Worm (Caenorhabditis elegans) whole organism, young adult: ENCODE results near the gene K07D4.5.
A peak's percentile ranks its signal among the peaks of the same experiment; 100 is the strongest.
"Not testable (repeated sequence)": the region's sequence is repeated elsewhere in the genome, so short reads cannot be mapped to it uniquely, and the experiment has no call there.

Experiments
- B0336.3 ChIP-seq: fragments of 200-800 bp; sonication (Bioruptor generic); IDR thresholded peaks from 2 replicates; pipeline ENCODE4 v1.3.6; 2022; ENCODE audit warnings: missing genetic modification characterization, missing compliant biosample characterization
- C06A6.2 ChIP-seq: fragments of 200-800 bp; sonication (Bioruptor generic); conservative IDR thresholded peaks from 2 replicates; pipeline ENCODE4 v1.3.6; 2022; ENCODE audit warnings: missing genetic modification characterization, missing compliant biosample characterization
- D2030.7 ChIP-seq: fragments of 200-800 bp; sonication (Bioruptor generic); IDR thresholded peaks from 2 replicates; pipeline ENCODE4 v1.3.6; 2022; ENCODE audit warnings: missing genetic modification reagents, missing genetic modification characterization, missing compliant biosample characterization
- F22D6.2 ChIP-seq: sonication (generic microtip); optimal IDR thresholded peaks from 2 replicates; lab custom pipeline; 2016; ENCODE audit warnings: mild to moderate bottlenecking, missing genetic modification characterization, missing compliant biosample characterization
- F33H1.4 ChIP-seq: fragments of 200-800 bp; sonication (Bioruptor generic); IDR thresholded peaks from 2 replicates; pipeline ENCODE4 v1.3.6; 2022; ENCODE audit warnings: missing genetic modification reagents, missing genetic modification characterization, missing compliant biosample characterization
- F37B4.10 ChIP-seq: fragments of 200-800 bp; sonication (Bioruptor generic); IDR thresholded peaks from 2 replicates; pipeline ENCODE4 v1.3.6; 2022; ENCODE audit warnings: missing genetic modification characterization, missing compliant biosample characterization
- F39B2.1 ChIP-seq: fragments of 200-800 bp; sonication (Bioruptor generic); IDR thresholded peaks from 2 replicates; pipeline ENCODE4 v1.3.6; 2022; ENCODE audit warnings: missing genetic modification reagents, missing genetic modification characterization, missing compliant biosample characterization
- K12H6.12 ChIP-seq: fragments of 200-800 bp; sonication (Bioruptor generic); optimal IDR thresholded peaks from 2 replicates; lab custom pipeline; 2018; ENCODE audit warnings: mild to moderate bottlenecking, missing genetic modification characterization, missing compliant biosample characterization
- Y53F4B.3 ChIP-seq: fragments of 200-800 bp; sonication (Bioruptor generic); IDR thresholded peaks from 2 replicates; pipeline ENCODE4 v1.3.6; 2022; ENCODE audit warnings: missing genetic modification reagents, missing genetic modification characterization, missing compliant biosample characterization
- Y53G8AR.9 ChIP-seq: fragments of 200-800 bp; sonication (Bioruptor generic); conservative IDR thresholded peaks from 2 replicates; pipeline ENCODE4 v1.3.6; 2022; ENCODE audit warnings: missing genetic modification reagents, missing genetic modification characterization, missing compliant biosample characterization
- Y56A3A.18 ChIP-seq: fragments of 200-800 bp; sonication (Bioruptor generic); IDR thresholded peaks from 2 replicates; pipeline ENCODE4 v1.3.6; 2022; ENCODE audit warnings: missing genetic modification reagents, missing genetic modification characterization, missing compliant biosample characterization
- Y67H2A.10 ChIP-seq: fragments of 200-800 bp; sonication (Bioruptor generic); conservative IDR thresholded peaks from 2 replicates; pipeline ENCODE4 v1.3.6; 2022; ENCODE audit warnings: missing genetic modification reagents, missing genetic modification characterization, missing compliant biosample characterization
- Y79H2A.3 ChIP-seq: fragments of 200-800 bp; sonication (Bioruptor generic); conservative IDR thresholded peaks from 2 replicates; pipeline ENCODE4 v1.3.6; 2022; ENCODE audit warnings: missing genetic modification reagents, missing genetic modification characterization, missing compliant biosample characterization
- ZK185.1 ChIP-seq: sonication (generic microtip); optimal IDR thresholded peaks from 2 replicates; lab custom pipeline; 2016; ENCODE audit warnings: mild to moderate bottlenecking, missing genetic modification characterization, missing compliant biosample characterization; ENCODE audit not compliant: poor library complexity, severe bottlenecking
- aptf-3 ChIP-seq: fragments of 200-800 bp; sonication (Bioruptor generic); IDR thresholded peaks from 2 replicates; pipeline ENCODE4 v1.3.6; 2022; ENCODE audit warnings: missing genetic modification characterization, missing compliant biosample characterization
- athp-1 ChIP-seq: sonication (generic microtip); optimal IDR thresholded peaks from 2 replicates; lab custom pipeline; 2017; ENCODE audit warnings: mild to moderate bottlenecking, missing genetic modification characterization, missing compliant biosample characterization
- attf-3 ChIP-seq: fragments of 200-800 bp; sonication (Bioruptor generic); conservative IDR thresholded peaks from 2 replicates; pipeline ENCODE4 v1.3.6; 2022; ENCODE audit warnings: missing genetic modification reagents, missing genetic modification characterization, missing compliant biosample characterization
- attf-5 ChIP-seq: fragments of 200-800 bp; sonication (Bioruptor generic); optimal IDR thresholded peaks from 2 replicates; lab custom pipeline; 2018; ENCODE audit warnings: mild to moderate bottlenecking, missing genetic modification characterization, missing compliant biosample characterization
- attf-6 ChIP-seq: fragments of 200-800 bp; sonication (Bioruptor generic); IDR thresholded peaks from 2 replicates; pipeline ENCODE4 v1.3.6; 2022; ENCODE audit warnings: missing genetic modification reagents, missing genetic modification characterization, missing compliant biosample characterization
- cebp-1 ChIP-seq, 2 experiments: fragments of 200-800 bp in 1 of 2; sonication (Bioruptor generic) in 1 of 2; sonication (generic microtip) in 1 of 2; IDR thresholded peaks in 1 of 2; optimal IDR thresholded peaks in 1 of 2; 2 replicates each; pipeline versions ENCODE4 v1.3.6 to Lab custom; 2017 to 2022; ENCODE audit warnings: missing compliant biosample characterization in 2 of 2, missing genetic modification characterization in 2 of 2, mild to moderate bottlenecking in 1 of 2, missing genetic modification reagents in 1 of 2, moderate library complexity in 1 of 2
- cebp-2 ChIP-seq: fragments of 200-800 bp; sonication (Bioruptor generic); IDR thresholded peaks from 2 replicates; pipeline ENCODE4 v1.3.6; 2022; ENCODE audit warnings: missing genetic modification characterization, missing compliant biosample characterization
- ceh-100 ChIP-seq: fragments of 200-800 bp; sonication (Bioruptor generic); IDR thresholded peaks from 2 replicates; pipeline ENCODE4 v1.3.6; 2022; ENCODE audit warnings: missing genetic modification reagents, missing genetic modification characterization, missing compliant biosample characterization
- ceh-40 ChIP-seq: fragments of 200-800 bp; sonication (Bioruptor generic); IDR thresholded peaks from 2 replicates; pipeline ENCODE4 v1.3.6; 2022; ENCODE audit warnings: missing genetic modification characterization, missing compliant biosample characterization
- egl-18 ChIP-seq: fragments of 200-800 bp; sonication (Bioruptor generic); IDR thresholded peaks from 2 replicates; pipeline ENCODE4 v1.3.6; 2022; ENCODE audit warnings: missing genetic modification reagents, missing genetic modification characterization, missing compliant biosample characterization
- egl-44 ChIP-seq: fragments of 200-800 bp; sonication (Bioruptor generic); IDR thresholded peaks from 2 replicates; pipeline ENCODE4 v1.3.6; 2022; ENCODE audit warnings: missing genetic modification reagents, missing genetic modification characterization, missing compliant biosample characterization
- egrh-3 ChIP-seq: fragments of 200-800 bp; sonication (Bioruptor generic); IDR thresholded peaks from 2 replicates; pipeline ENCODE4 v1.3.6; 2022; ENCODE audit warnings: missing genetic modification reagents, missing genetic modification characterization, missing compliant biosample characterization
- ekl-4 ChIP-seq: fragments of 200-800 bp; sonication (Bioruptor generic); IDR thresholded peaks from 2 replicates; pipeline ENCODE4 v1.3.6; 2022; ENCODE audit warnings: missing genetic modification reagents, missing genetic modification characterization, missing compliant biosample characterization
- hmg-1.2 ChIP-seq: fragments of 200-800 bp; sonication (Bioruptor generic); IDR thresholded peaks from 2 replicates; pipeline ENCODE4 v1.3.6; 2022; ENCODE audit warnings: missing genetic modification reagents, missing genetic modification characterization, missing compliant biosample characterization
- hmg-20 ChIP-seq: fragments of 200-800 bp; sonication (Bioruptor generic); IDR thresholded peaks from 2 replicates; pipeline ENCODE4 v1.3.6; 2022; ENCODE audit warnings: missing genetic modification reagents, missing genetic modification characterization, missing compliant biosample characterization
- hsf-1 ChIP-seq: fragments of 200-800 bp; sonication (Bioruptor generic); IDR thresholded peaks from 2 replicates; pipeline ENCODE4 v1.3.6; 2022; ENCODE audit warnings: missing genetic modification reagents, missing genetic modification characterization, missing compliant biosample characterization
- lag-1 ChIP-seq: fragments of 200-800 bp; sonication (Bioruptor generic); IDR thresholded peaks from 2 replicates; pipeline ENCODE4 v1.3.6; 2022; ENCODE audit warnings: missing genetic modification reagents, missing genetic modification characterization, missing compliant biosample characterization
- let-526 ChIP-seq: fragments of 200-800 bp; sonication (Bioruptor generic); IDR thresholded peaks from 2 replicates; pipeline ENCODE4 v1.3.6; 2022; ENCODE audit warnings: missing genetic modification reagents, missing genetic modification characterization, missing compliant biosample characterization
- let-607 ChIP-seq, 2 experiments: fragments of 200-800 bp in 1 of 2; sonication (Bioruptor generic) in 1 of 2; sonication (generic microtip) in 1 of 2; optimal IDR thresholded peaks; 2 replicates each; lab custom pipeline; 2016 to 2018; ENCODE audit warnings: mild to moderate bottlenecking in 2 of 2, missing compliant biosample characterization in 2 of 2, missing genetic modification characterization in 2 of 2, moderate library complexity in 2 of 2, missing genotype in 1 of 2
- lin-40 ChIP-seq: sonication (generic microtip); optimal IDR thresholded peaks from 2 replicates; lab custom pipeline; 2016; ENCODE audit warnings: missing genetic modification characterization, mild to moderate bottlenecking, missing compliant biosample characterization, missing genotype, missing genetic modification reagents
- lin-54 ChIP-seq: fragments of 200-800 bp; sonication (Bioruptor generic); optimal IDR thresholded peaks from 2 replicates; lab custom pipeline; 2018; ENCODE audit warnings: mild to moderate bottlenecking, missing genetic modification characterization, missing compliant biosample characterization
- lir-1 ChIP-seq: fragments of 200-800 bp; sonication (Bioruptor generic); conservative IDR thresholded peaks from 2 replicates; pipeline ENCODE4 v1.3.6; 2022; ENCODE audit warnings: missing genetic modification reagents, missing genetic modification characterization, missing compliant biosample characterization
- madf-3 ChIP-seq: fragments of 200-800 bp; sonication (Bioruptor generic); IDR thresholded peaks from 2 replicates; pipeline ENCODE4 v1.3.6; 2022; ENCODE audit warnings: missing genetic modification reagents, missing genetic modification characterization, missing compliant biosample characterization
- nfya-2 ChIP-seq: fragments of 200-800 bp; sonication (Bioruptor generic); IDR thresholded peaks from 2 replicates; pipeline ENCODE4 v1.3.6; 2022; ENCODE audit warnings: missing genetic modification reagents, missing genetic modification characterization, missing compliant biosample characterization
- nhr-80 ChIP-seq: sonication (generic microtip); optimal IDR thresholded peaks from 2 replicates; lab custom pipeline; 2016; ENCODE audit warnings: missing genetic modification characterization, missing compliant biosample characterization
- pbrm-1 ChIP-seq: fragments of 200-800 bp; sonication (Bioruptor generic); IDR thresholded peaks from 2 replicates; pipeline ENCODE4 v1.3.6; 2022; ENCODE audit warnings: missing genetic modification reagents, missing genetic modification characterization, missing compliant biosample characterization
- rcor-1 ChIP-seq: fragments of 200-800 bp; sonication (Bioruptor generic); IDR thresholded peaks from 2 replicates; pipeline ENCODE4 v1.3.6; 2022; ENCODE audit warnings: missing genetic modification reagents, missing genetic modification characterization, missing compliant biosample characterization
- sea-2 ChIP-seq: fragments of 200-800 bp; sonication (Bioruptor generic); IDR thresholded peaks from 2 replicates; pipeline ENCODE4 v1.3.6; 2022; ENCODE audit warnings: missing genetic modification characterization, missing compliant biosample characterization
- snpc-4 ChIP-seq, 5 experiments: fragments of 150-350 bp in 1 of 5; sonication (generic microtip) in 4 of 5; optimal IDR thresholded peaks; 2 replicates each; lab custom pipeline; 2014 to 2018; ENCODE audit warnings: missing genetic modification characterization in 5 of 5, missing biosample characterization in 3 of 5, antibody characterized with exemption in 2 of 5, mild to moderate bottlenecking in 2 of 5, missing compliant biosample characterization in 2 of 5, missing genotype in 2 of 5, moderate library complexity in 2 of 5, missing genetic modification reagents in 1 of 5
- tlf-1 ChIP-seq: fragments of 200-800 bp; sonication (Bioruptor generic); optimal IDR thresholded peaks from 2 replicates; lab custom pipeline; 2018; ENCODE audit warnings: mild to moderate bottlenecking, missing genetic modification characterization, missing compliant biosample characterization
- unc-130 ChIP-seq: sonication (generic microtip); optimal IDR thresholded peaks from 2 replicates; lab custom pipeline; 2016; ENCODE audit warnings: missing genetic modification reagents, missing genetic modification characterization, missing compliant biosample characterization
- xnd-1 ChIP-seq: sonication (generic microtip); optimal IDR thresholded peaks from 2 replicates; lab custom pipeline; 2016; ENCODE audit warnings: missing genotype, missing genetic modification reagents, missing genetic modification characterization, missing compliant biosample characterization

K07D4.5 gene

ce11 chrII:4047839-4048440, 22.6 kb upstream of the K07D4.5 start (continued):
- TF ChIP-seq F22D6.2 (tag; lab: Kevin White, UChicago) (peak; percentile 46), ceh-100 (GFP tag; lab: Robert Waterston, UW) (peak; percentile 91), Y79H2A.3 (GFP tag; lab: Robert Waterston, UW) (peak; percentile 87; the same call in 1 of the 2 replicates), nfya-2 (GFP tag; lab: Robert Waterston, UW) (peak; percentile 95), Y53G8AR.9 (GFP tag; lab: Robert Waterston, UW) (peak; percentile 100), lin-54 (peak; percentile 78), ceh-40 (GFP tag; lab: Robert Waterston, UW) (peak; percentile 76; the same call in 1 of the 2 replicates), attf-6 (peak; percentile 87), aptf-3 (GFP tag; lab: Robert Waterston, UW) (0 out of 2 replicates have a peak, but pooled peaks have one; percentile 59), hsf-1 (GFP tag; lab: Robert Waterston, UW) (peak; percentile 90), cebp-1 (GFP tag; IDR thresholded peaks at IDR 0.05; lab: Robert Waterston, UW) (peak; percentile 94), cebp-1 (tag; optimal IDR thresholded peaks at IDR 0.05; lab: Kevin White, UChicago) (peak; percentile 72), let-607 (tag; optimal IDR thresholded peaks at IDR 0.05; lab: Kevin White, UChicago) (peak; percentile 57 to 89), lin-40 (tag; lab: Kevin White, UChicago) (peak; percentile 77), ZK185.1 (peak; percentile 56), hmg-20 (GFP tag; lab: Robert Waterston, UW) (peak; percentile 94), K12H6.12 (tag; lab: Kevin White, UChicago) (peak; percentile 26), F37B4.10 (GFP tag; lab: Robert Waterston, UW) (peak; percentile 98), F33H1.4 (GFP tag; lab: Robert Waterston, UW) (peak; percentile 95), let-526 (peak; percentile 99), xnd-1 (tag; lab: Kevin White, UChicago) (peak; percentile 71), C06A6.2 (GFP tag; lab: Robert Waterston, UW) (peak; percentile 97), athp-1 (peak; percentile 35), ekl-4 (GFP tag; lab: Robert Waterston, UW) (peak; percentile 98), Y56A3A.18 (GFP tag; lab: Robert Waterston, UW) (peak; percentile 98), sea-2 (GFP tag; lab: Robert Waterston, UW) (peak; percentile 93), unc-130 (peak; percentile 41), D2030.7 (GFP tag; lab: Robert Waterston, UW) (peak; percentile 92), rcor-1 (peak; percentile 99), madf-3 (GFP tag; lab: Robert Waterston, UW) (peak; percentile 98), egrh-3 (GFP tag; lab: Robert Waterston, UW) (peak; percentile 78), tlf-1 (GFP tag; lab: Kevin White, UChicago) (peak; percentile 82), nhr-80 (tag; lab: Kevin White, UChicago) (peak; percentile 38), snpc-4 (tag; optimal IDR thresholded peaks at IDR 0.05; lab: Kevin White, UChicago) (peak in 2 of 4 experiments; percentile 22 to 45), lir-1 (peak; percentile 98), Y67H2A.10 (GFP tag; lab: Robert Waterston, UW) (peak; percentile 92), attf-5 (GFP tag; lab: Kevin White, UChicago) (peak; percentile 66), lag-1 (peak; percentile 98), hmg-1.2 (peak; percentile 100), attf-3 (GFP tag; lab: Robert Waterston, UW) (peak; percentile 89), egl-18 (peak; percentile 98), Y53F4B.3 (GFP tag; lab: Robert Waterston, UW) (peak; percentile 73), cebp-2 (GFP tag; lab: Robert Waterston, UW) (peak; percentile 96), pbrm-1 (GFP tag; lab: Robert Waterston, UW) (peak; percentile 99), egl-44 (GFP tag; lab: Robert Waterston, UW) (peak; percentile 96), B0336.3 (GFP tag; lab: Robert Waterston, UW) (peak; percentile 36; the same call in 1 of the 2 replicates), F39B2.1 (peak; percentile 87)
- TF ChIP-seq snpc-4 (GFP tag; optimal IDR thresholded peaks at IDR 0.05; lab: Kevin White, UChicago) = not testable (repeated sequence)
